Fruit fly (Drosophila melanogaster) whole organism: ENCODE data around the gene CG43446.

Source experiments
- CG8478 ChIP-seq: fragments of >200 bp; optimal IDR thresholded peaks from 2 replicates; lab custom pipeline; 2018; ENCODE audit warnings: inconsistent platforms
- Dll ChIP-seq: fragments of >200 bp; optimal IDR thresholded peaks from 2 replicates; lab custom pipeline; 2017
- EcR ChIP-seq, 2 experiments: fragments of >200 bp; optimal IDR thresholded peaks; 2 replicates each; lab custom pipeline; 2017; ENCODE audit warnings: missing biosample characterization in 2 of 2, missing genetic modification characterization in 2 of 2, missing genetic modification reagents in 2 of 2
- pan ChIP-seq: fragments of >200 bp; optimal IDR thresholded peaks from 2 replicates; lab custom pipeline; 2017
- psq ChIP-seq: fragments of >200 bp; optimal IDR thresholded peaks from 2 replicates; lab custom pipeline; 2017
- usp ChIP-seq: fragments of >200 bp; optimal IDR thresholded peaks from 2 replicates; lab custom pipeline; 2017; ENCODE audit warnings: missing biosample characterization, missing genetic modification characterization, mixed read lengths

CG43446 gene

DNA sequence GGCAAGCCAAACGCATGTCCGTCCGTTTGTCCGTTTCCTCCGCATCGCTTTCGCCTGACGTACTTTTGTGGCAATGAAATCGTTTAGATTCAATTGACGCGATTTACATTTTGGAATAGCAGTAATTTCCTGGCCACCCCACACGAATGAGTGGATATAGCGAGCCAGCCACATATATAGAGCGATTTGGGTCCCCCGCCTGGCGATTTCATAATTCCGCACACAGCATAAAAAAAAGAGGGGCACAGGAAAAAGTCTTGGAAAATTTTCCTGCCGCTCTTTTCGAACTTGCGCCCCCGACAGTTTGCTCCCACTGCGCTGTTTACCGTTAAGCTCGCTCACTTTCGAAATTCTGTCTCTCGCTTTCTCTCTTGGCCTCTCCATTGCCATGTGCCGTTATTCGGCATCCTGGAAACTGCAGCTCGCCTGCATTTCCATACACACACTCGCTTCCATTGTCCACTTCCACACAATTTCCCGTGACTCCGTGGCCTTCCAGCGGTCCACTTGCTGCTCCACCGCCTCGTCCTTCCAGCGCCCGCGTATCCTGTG is 29.1 kb downstream of the CG43446 start:
- TF ChIP-seq psq = no peak
- TF ChIP-seq EcR (GFP tag; optimal IDR thresholded peaks at IDR 0.05; lab: Kevin White, UChicago) = no peak
- no peak for TF ChIP-seq pan (lab: Kevin White, UChicago)
- TF ChIP-seq Dll = no peak
- TF ChIP-seq CG8478 (lab: Kevin White, UChicago) = no peak
- no peak for TF ChIP-seq usp (GFP tag; lab: Kevin White, UChicago)

DNA sequence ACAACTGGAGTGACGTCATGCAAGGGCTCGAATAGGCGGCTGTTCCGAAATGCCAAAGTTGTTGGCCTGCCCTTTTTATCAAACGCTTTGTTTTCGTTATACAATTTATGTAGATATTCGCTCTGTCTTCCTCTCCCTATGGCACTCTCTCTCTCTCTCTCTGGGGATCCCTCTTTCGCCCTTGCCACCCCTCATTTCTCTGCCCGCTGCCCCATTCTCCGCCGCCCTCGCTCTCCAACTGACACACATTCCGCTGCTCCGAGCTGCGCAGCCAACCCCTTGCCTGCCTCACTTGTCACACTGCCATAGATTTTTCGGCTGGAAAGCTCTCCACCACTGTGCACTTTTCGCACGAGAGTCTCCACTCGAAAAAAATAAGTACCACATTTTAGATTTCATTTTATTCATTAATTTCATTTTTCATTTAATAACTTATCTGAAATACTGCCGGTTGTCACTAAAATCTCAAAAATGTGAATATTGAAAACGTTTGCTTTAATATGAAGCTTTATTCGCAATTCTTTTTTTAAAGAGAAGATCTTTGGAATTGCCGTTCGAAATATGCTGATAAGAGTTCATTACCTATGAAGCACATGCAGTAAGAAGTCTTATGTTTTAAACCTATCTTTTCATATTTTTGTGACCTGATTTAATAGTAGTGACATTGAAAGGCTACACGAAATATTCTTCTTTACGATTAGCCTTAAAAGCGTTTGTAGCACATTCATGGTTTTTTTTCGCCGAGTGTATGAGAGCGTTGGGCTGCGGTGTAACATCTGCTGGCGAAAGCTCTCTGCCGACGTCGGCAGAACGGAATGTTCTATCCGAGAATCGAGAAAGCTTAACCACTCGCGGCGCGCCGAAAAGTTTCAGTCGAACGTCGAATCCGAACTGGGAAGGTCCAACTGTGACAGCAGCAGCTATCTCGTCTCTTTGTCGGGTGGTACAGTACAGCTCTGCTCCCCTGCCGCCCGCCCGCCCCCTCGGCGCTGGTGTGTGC is 30.6 kb downstream of the CG43446 start:
- TF ChIP-seq EcR (GFP tag; optimal IDR thresholded peaks at IDR 0.05; lab: Kevin White, UChicago) (no peak), Dll (peak; percentile 88)

DNA sequence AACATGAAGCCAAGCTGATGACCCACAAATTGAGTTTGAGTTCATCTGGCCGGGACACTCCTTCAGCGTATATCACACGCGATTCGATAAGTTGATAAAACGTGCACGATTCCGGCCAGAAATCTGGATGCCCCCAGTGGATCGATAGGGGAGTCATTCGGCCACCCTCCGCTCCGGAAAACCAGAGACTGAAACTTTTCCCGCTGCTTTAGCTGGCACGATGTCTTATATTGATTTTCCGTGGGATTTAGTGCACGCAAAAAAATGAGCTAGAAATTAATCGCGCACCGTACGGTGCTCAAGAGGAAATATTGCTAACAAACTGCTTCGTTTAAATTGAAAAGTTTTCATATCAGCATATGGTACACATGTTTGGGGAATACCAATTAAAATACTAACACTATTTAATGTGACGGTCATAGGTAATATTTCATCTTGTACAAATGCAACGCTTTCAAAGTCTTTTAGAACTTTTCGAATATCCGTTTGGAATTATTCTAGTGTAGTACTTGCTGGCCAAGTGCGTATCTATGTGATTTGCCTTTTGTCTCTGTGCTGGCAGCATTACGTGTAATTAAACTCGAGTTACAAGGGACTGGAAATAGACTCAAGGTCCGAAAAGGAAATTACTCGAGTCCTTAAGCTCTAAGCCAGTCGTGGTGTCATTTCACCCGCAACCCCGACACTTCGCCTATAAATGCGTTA is 31.7 kb downstream of the CG43446 start:
- TF ChIP-seq pan (lab: Kevin White, UChicago) (no peak), EcR (GFP tag; optimal IDR thresholded peaks at IDR 0.05; lab: Kevin White, UChicago) (no peak), CG8478 (lab: Kevin White, UChicago) (no peak), psq (no peak), usp (GFP tag; lab: Kevin White, UChicago) (no peak)

DNA sequence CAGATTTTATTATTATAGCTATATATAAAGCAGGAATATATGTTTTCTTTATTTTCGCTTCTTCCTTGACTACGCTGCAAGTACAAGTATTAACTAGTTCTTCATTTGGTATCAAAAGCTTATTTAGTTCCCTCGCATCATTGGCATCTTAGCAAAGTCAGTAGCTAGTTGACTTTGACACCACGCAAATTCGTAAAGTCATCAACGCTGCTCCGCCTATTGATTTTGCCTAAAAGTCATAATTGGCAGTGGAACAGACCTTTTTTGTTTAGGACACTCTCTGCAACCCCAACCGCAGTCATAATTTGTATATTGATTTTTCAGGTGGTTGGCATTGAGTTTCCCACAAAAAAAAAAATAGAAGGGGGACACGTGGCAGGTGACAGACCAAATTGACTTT is 32.6 kb downstream of the CG43446 start:
- TF ChIP-seq pan (lab: Kevin White, UChicago) = no peak
- no peak for TF ChIP-seq psq
- no peak for TF ChIP-seq Dll
- no peak for TF ChIP-seq CG8478 (lab: Kevin White, UChicago)
- no peak for TF ChIP-seq usp (GFP tag; lab: Kevin White, UChicago)
- TF ChIP-seq EcR (GFP tag; optimal IDR thresholded peaks at IDR 0.05; lab: Kevin White, UChicago) = no peak

DNA sequence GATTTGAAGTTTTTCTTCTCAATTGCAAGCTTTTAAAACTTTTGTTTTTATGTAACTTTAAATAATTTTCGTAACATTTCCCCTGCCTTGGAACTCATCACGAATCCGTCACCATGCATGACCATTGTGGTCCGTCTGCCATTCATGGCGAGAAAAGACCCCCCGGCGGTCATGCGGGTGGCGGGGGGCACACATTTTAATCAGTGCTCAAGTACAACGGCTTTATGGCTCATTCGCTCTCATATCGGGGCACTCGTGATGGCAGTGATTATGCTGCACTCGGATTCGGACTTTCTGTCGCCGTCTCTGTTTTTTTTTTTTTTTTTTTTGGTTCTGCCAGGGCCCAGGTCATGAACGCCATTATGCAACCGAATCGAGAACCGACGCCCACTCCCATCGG is 33.2 kb downstream of the CG43446 start:
- TF ChIP-seq Dll = no peak
- no peak for TF ChIP-seq CG8478 (lab: Kevin White, UChicago)
- TF ChIP-seq psq = no peak
- TF ChIP-seq usp (GFP tag; lab: Kevin White, UChicago) = no peak
- TF ChIP-seq EcR (GFP tag; optimal IDR thresholded peaks at IDR 0.05; lab: Kevin White, UChicago) = no peak
- no peak for TF ChIP-seq pan (lab: Kevin White, UChicago)

DNA sequence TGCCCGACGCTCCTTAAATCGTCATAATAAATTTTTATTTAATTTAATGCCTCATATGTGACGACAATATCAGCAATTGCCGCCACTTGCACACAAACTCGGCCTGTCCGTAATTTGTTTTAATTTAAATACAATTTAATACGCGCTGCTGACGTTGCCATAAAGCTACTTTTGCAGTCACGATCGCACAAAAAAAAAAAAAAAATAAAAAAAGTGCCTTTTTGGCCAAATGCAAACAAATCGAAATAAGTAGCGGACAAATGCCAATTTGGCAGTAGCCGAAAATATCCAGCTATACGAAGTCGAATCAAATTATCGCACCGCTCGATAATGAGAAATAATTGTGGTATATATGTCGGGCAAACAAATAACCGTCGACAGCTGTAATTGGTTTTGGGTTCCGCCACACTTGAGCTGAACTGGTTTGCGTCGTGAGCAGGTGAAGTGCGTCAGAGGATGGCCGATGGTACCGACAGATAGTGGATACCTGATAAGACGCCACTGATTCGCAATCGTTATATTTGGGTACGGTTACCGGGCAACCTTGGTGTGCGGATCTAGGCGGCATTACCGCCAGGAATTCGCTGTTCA is 35.2 kb downstream of the CG43446 start:
- TF ChIP-seq EcR (GFP tag; optimal IDR thresholded peaks at IDR 0.05; lab: Kevin White, UChicago) (no peak), usp (GFP tag; lab: Kevin White, UChicago) (no peak), CG8478 (lab: Kevin White, UChicago) (no peak), psq (no peak), pan (lab: Kevin White, UChicago) (no peak), Dll (no peak)

DNA sequence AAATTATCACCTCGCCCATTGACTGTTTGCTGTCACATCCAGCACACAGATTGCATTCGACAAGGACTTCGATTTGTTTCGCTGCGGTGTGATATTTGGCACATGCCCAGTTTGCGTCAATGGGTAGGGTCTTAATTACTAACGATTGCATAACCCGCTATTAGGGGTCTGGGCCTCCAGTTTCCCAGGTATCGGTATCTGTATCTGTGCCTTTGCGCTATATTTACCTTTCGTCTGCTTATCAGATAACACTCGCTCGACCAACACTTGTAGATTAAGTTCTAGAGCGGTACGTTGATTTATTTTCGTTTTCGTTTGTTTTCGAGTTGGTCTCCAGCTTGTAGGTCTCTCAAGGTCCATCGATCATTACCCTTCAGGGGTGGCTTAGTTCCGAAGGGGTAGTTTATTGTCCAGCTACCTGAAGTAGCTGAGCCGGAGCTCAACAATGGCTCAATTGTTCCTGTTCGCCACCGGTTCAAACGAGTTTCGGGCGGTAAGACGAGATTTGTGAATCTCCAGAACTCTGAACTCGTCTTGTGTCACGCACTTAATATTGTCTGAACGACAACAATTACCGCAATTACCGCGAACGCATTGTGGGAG is 36.3 kb downstream of the CG43446 start:
- no peak for TF ChIP-seq CG8478 (lab: Kevin White, UChicago)
- TF ChIP-seq usp (GFP tag; lab: Kevin White, UChicago) = no peak
- no peak for TF ChIP-seq psq
- TF ChIP-seq Dll = no peak
- no peak for TF ChIP-seq EcR (GFP tag; optimal IDR thresholded peaks at IDR 0.05; lab: Kevin White, UChicago)
- TF ChIP-seq pan (lab: Kevin White, UChicago) = no peak

DNA sequence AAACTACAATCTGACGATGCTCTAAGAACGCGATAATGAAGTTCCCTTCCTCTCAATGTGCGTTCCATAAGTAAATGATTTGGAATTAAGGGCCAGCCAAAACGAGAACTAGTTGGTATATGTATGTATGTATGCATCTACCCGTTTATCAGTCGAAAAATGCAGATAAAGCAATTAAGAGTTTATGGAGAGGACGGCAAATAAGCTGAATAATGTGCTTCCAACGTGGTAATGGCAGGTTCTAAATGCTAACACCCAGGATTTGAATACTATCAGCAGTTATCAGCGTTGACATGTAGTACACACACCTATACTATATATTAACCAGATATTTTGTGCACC is 37.1 kb downstream of the CG43446 start:
- TF ChIP-seq EcR (GFP tag; optimal IDR thresholded peaks at IDR 0.05; lab: Kevin White, UChicago) (no peak), psq (no peak), Dll (no peak), pan (lab: Kevin White, UChicago) (no peak), usp (GFP tag; lab: Kevin White, UChicago) (no peak), CG8478 (lab: Kevin White, UChicago) (no peak)

DNA sequence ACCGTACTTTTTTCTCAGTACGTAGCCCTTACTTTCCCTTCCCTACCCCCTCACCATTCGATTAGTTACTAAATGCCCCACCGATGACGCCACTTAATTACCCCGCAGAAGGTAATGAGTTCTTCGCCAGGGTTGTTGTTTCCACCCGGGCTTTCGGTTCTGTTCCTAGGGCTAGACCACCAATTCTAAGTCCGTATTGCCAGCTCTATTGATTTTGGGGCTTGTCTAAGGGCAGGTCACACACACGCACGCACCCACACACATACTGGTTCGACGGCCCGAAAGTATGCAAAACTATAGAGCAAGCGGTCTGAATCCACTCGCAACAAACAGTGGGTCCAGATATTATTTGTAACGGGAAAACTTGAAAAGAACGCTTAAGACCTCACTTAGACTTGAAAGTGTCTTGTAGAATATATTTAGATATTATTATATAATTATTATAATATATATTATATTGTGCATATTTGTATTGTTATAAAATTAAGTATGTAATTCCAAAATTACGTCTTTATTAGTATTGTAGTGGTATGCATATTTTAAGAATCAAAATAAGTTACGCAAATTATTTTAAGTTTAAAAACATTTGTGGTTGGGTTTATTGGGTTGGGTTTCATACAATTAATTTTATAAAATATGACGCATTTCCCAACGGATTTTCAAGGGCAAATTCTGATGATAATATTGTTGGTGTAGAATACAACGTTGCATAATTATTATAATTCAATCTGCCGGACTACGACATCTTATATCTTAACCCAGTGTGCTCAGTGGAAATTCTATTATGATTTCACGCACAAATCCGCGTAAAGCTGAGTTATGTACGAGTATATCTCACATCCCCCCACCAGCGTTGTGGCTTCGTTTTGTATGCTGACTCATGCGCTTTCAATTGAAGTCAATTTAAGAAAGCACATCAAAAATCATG is 37.7 kb downstream of the CG43446 start:
- TF ChIP-seq CG8478 (lab: Kevin White, UChicago) (no peak), usp (GFP tag; lab: Kevin White, UChicago) (no peak), Dll (no peak), pan (lab: Kevin White, UChicago) (no peak), EcR (GFP tag; optimal IDR thresholded peaks at IDR 0.05; lab: Kevin White, UChicago) (no peak)

DNA sequence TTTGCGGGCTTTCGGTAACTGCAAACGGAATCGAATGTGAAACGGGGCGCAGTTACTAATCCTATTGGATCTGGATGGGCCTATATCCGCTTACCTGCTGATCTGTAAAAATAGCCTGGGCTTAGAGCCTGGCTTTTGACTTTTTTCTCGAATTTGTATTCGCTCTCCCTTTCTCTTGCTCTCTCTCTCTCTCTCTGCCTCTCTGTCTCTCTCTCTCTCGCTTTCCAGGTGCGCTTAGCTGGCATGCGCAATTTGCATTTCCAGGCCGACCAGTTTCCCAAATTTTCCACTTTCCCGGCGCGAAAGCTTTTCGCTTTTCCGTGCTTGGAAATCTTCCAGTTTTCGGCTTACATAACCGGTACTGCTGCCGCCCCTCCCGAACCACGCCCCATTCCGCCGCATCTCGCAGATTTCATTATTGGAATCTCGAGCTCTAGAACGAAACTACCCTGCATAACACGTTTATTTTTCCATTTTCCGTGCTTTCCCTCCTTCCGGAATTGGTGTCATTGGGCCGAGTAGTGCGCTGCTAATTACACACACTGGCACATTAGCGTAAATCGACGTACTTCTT is 38.5 kb downstream of the CG43446 start:
- TF ChIP-seq EcR (GFP tag; optimal IDR thresholded peaks at IDR 0.05; lab: Kevin White, UChicago) = no peak
- TF ChIP-seq Dll = no peak
- no peak for TF ChIP-seq CG8478 (lab: Kevin White, UChicago)
- no peak for TF ChIP-seq pan (lab: Kevin White, UChicago)
- TF ChIP-seq usp (GFP tag; lab: Kevin White, UChicago) = no peak
- TF ChIP-seq psq = no peak
